Worm (Caenorhabditis elegans): Measurements from ENCODE around the gene F15H10.7.
"Not testable (repeated sequence)": the region's sequence is repeated elsewhere in the genome, so short reads cannot be mapped to it uniquely, and the experiment has no call there.

DNA sequence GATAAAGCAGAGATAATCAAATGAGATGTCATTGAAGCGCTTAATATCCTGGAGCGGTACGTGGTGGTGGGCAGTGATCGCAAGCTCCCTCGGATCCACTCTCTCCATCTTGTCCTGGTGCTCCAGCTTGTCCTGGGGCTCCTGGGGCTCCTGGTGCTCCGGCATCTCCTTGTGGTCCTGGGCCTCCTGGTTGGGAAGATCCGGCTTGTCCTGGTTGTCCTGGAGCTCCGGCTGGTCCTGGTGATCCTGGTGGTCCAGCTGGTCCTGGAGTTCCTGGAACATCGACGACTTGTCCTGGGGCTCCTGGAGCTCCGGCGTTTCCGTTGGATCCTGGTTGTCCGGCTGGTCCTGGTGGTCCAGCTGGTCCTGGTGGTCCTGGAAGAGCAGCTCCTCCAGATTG lies 17.8 kb upstream of the F15H10.7 start:
- not testable (repeated sequence) for TF ChIP-seq ceh-62 (tag; optimal IDR thresholded peaks at IDR 0.05); lim-7 (GFP tag; IDR thresholded peaks at IDR 0.05); unc-62 (GFP tag; optimal IDR thresholded peaks at IDR 0.05 in 1 of 2); unc-62 (tag; optimal IDR thresholded peaks at IDR 0.05); tra-1 (GFP tag; IDR thresholded peaks at IDR 0.05)

All from whole organism, L4 larva.